Fruit fly (Drosophila melanogaster) whole organism, embryonic: ENCODE data around the gene Spn100A.

Experiments used
- Bgb ChIP-seq: fragments of 200-800 bp; sonication (Bioruptor generic); IDR thresholded peaks from 2 replicates; pipeline ENCODE4 v1.3.6; 2022; ENCODE audit warnings: missing biosample characterization, missing genetic modification characterization; ENCODE audit not compliant: partially characterized antibody
- CG4404 ChIP-seq: fragments of 200-800 bp; sonication (Bioruptor generic); IDR thresholded peaks from 2 replicates; pipeline ENCODE4 v1.3.6; 2022; ENCODE audit warnings: missing biosample characterization, missing genetic modification characterization
- CG6813 ChIP-seq: fragments of 200-800 bp; sonication (Bioruptor generic); optimal IDR thresholded peaks from 2 replicates; lab custom pipeline; 2017; ENCODE audit warnings: missing biosample characterization, missing genetic modification characterization, mild to moderate bottlenecking, moderate library complexity, missing genetic modification reagents
- Rfx ChIP-seq: fragments of 200-800 bp; sonication (Bioruptor generic); IDR thresholded peaks from 2 replicates; pipeline ENCODE4 v1.3.6; 2022; ENCODE audit warnings: missing biosample characterization, missing genetic modification characterization
- br ChIP-seq: fragments of >200 bp; optimal IDR thresholded peaks from 2 replicates; lab custom pipeline; 2017
- grau ChIP-seq: fragments of 200-800 bp; optimal IDR thresholded peaks from 3 replicates; lab custom pipeline; 2019; ENCODE audit warnings: missing biosample characterization, mild to moderate bottlenecking, missing genetic modification characterization, moderate library complexity
- gsb ChIP-seq: fragments of 200-800 bp; sonication (Bioruptor generic); IDR thresholded peaks from 2 replicates; pipeline ENCODE4 v1.3.6; 2022; ENCODE audit warnings: missing biosample characterization, missing genetic modification characterization
- insv ChIP-seq, 2 experiments: fragments of 200-800 bp; sonication (Bioruptor generic); optimal IDR thresholded peaks; 3 replicates each; lab custom pipeline; 2016 to 2018; ENCODE audit warnings: missing biosample characterization in 2 of 2, missing genetic modification characterization in 2 of 2
- lov ChIP-seq, 2 experiments: fragments of 200-800 bp in 1 of 2; fragments of >200 bp in 1 of 2; sonication (Bioruptor generic) in 1 of 2; IDR thresholded peaks in 1 of 2; optimal IDR thresholded peaks in 1 of 2; 2 replicates in 1 of 2; 3 replicates in 1 of 2; pipeline versions ENCODE4 v1.3.6 to Lab custom; 2017 to 2022; ENCODE audit warnings: missing biosample characterization in 1 of 2, missing genetic modification characterization in 1 of 2
- maf-S ChIP-seq: fragments of 200-800 bp; sonication (Bioruptor generic); optimal IDR thresholded peaks from 2 replicates; lab custom pipeline; 2016; ENCODE audit warnings: missing biosample characterization, missing genetic modification characterization

- peak; percentile 35 for TF ChIP-seq grau (tag; lab: Kevin White, UChicago)
- no peak for TF ChIP-seq Rfx (GFP tag; lab: Robert Waterston, UW)
- no peak for TF ChIP-seq gsb (GFP tag; lab: Robert Waterston, UW)
- no peak for TF ChIP-seq Bgb (GFP tag; lab: Robert Waterston, UW)
- no peak for TF ChIP-seq lov (optimal IDR thresholded peaks at IDR 0.05; lab: Kevin White, UChicago)
- TF ChIP-seq lov (GFP tag; IDR thresholded peaks at IDR 0.05; lab: Robert Waterston, UW): no peak
- TF ChIP-seq maf-S: no peak
- no peak for TF ChIP-seq insv (GFP tag; optimal IDR thresholded peaks at IDR 0.05; lab: Kevin White, UChicago)
- TF ChIP-seq br: no peak
- no peak for TF ChIP-seq CG6813 (GFP tag; lab: Kevin White, UChicago)
- no peak for TF ChIP-seq CG4404 (GFP tag; lab: Robert Waterston, UW)
Measured at dm6 chr3R:30733081-30733480, 42.6 kb downstream of the Spn100A start.
